Fruit fly (Drosophila melanogaster) whole organism, wandering third instar larva: Measurements from ENCODE around the gene dsx.

Experiments used
- Abd-B ChIP-seq: fragments of >200 bp; optimal IDR thresholded peaks from 2 replicates; lab custom pipeline; 2017; ENCODE audit warnings: missing biosample characterization, missing genetic modification characterization
- CG32264 ChIP-seq: fragments of 200-800 bp; sonication (Bioruptor generic); optimal IDR thresholded peaks from 2 replicates; lab custom pipeline; 2016; ENCODE audit warnings: missing biosample characterization, missing genetic modification characterization
- CrebA ChIP-seq: fragments of 200-800 bp; sonication (Bioruptor generic); optimal IDR thresholded peaks from 2 replicates; lab custom pipeline; 2016; ENCODE audit warnings: missing biosample characterization, mild to moderate bottlenecking, missing genetic modification characterization, borderline replicate concordance
- Dfd ChIP-seq: fragments of >200 bp; optimal IDR thresholded peaks from 2 replicates; lab custom pipeline; 2017; ENCODE audit warnings: missing biosample characterization, missing genetic modification characterization
- Dif ChIP-seq: fragments of 200-275, 200-300 bp; sonication (Bioruptor generic); optimal IDR thresholded peaks from 2 replicates; lab custom pipeline; 2018; ENCODE audit warnings: missing biosample characterization, missing genetic modification characterization; ENCODE audit not compliant: partially characterized antibody
- GATAd ChIP-seq: sonication (Bioruptor generic); optimal IDR thresholded peaks from 2 replicates; lab custom pipeline; 2016; ENCODE audit warnings: missing biosample characterization, missing genetic modification characterization
- HLH106 ChIP-seq: fragments of 200-800 bp; optimal IDR thresholded peaks from 3 replicates; lab custom pipeline; 2019; ENCODE audit warnings: missing biosample characterization, mild to moderate bottlenecking, missing genetic modification characterization, moderate library complexity
- Hnf4 ChIP-seq: fragments of 200-800 bp; sonication (Bioruptor generic); optimal IDR thresholded peaks from 2 replicates; lab custom pipeline; 2016; ENCODE audit warnings: missing biosample characterization, mild to moderate bottlenecking, missing genetic modification characterization
- Hr78 ChIP-seq: fragments of >200 bp; optimal IDR thresholded peaks from 2 replicates; lab custom pipeline; 2017; ENCODE audit warnings: missing biosample characterization, missing genetic modification characterization
- Hr83 ChIP-seq: fragments of 200-300 bp; sonication (Bioruptor generic); optimal IDR thresholded peaks from 2 replicates; lab custom pipeline; 2016; ENCODE audit warnings: missing biosample characterization, mild to moderate bottlenecking, missing genetic modification characterization, moderate library complexity; ENCODE audit not compliant: poor library complexity, severe bottlenecking
- Mio ChIP-seq: sonication (Bioruptor generic); optimal IDR thresholded peaks from 2 replicates; lab custom pipeline; 2016; ENCODE audit warnings: missing biosample characterization, missing genetic modification characterization
- Myc ChIP-seq: fragments of >200 bp; optimal IDR thresholded peaks from 2 replicates; lab custom pipeline; 2017
- N ChIP-seq: fragments of >200 bp; optimal IDR thresholded peaks from 2 replicates; lab custom pipeline; 2018; ENCODE audit warnings: missing biosample characterization, missing external identifiers, missing genetic modification characterization
- OdsH ChIP-seq: fragments of 200-800 bp; sonication (Bioruptor generic); optimal IDR thresholded peaks from 2 replicates; lab custom pipeline; 2016; ENCODE audit warnings: missing biosample characterization, mild to moderate bottlenecking, missing genetic modification characterization
- Rel ChIP-seq, 2 experiments: fragments of 200-800 bp; sonication (Bioruptor generic) in 1 of 2; optimal IDR thresholded peaks; 2 replicates in 1 of 2; 3 replicates in 1 of 2; lab custom pipeline; 2016 to 2019; ENCODE audit warnings: mild to moderate bottlenecking in 2 of 2, missing biosample characterization in 2 of 2, missing genetic modification characterization in 2 of 2, moderate library complexity in 1 of 2
- Sp1 ChIP-seq: fragments of 200-800 bp; sonication (Bioruptor generic); optimal IDR thresholded peaks from 3 replicates; lab custom pipeline; 2019; ENCODE audit warnings: missing biosample characterization, mild to moderate bottlenecking, missing genetic modification characterization, moderate library complexity
- Vsx2 ChIP-seq: fragments of 200-300, 225-300 bp; sonication (Bioruptor generic); optimal IDR thresholded peaks from 2 replicates; lab custom pipeline; 2018; ENCODE audit warnings: missing biosample characterization, missing genetic modification characterization; ENCODE audit not compliant: partially characterized antibody
- br ChIP-seq: fragments of 200-800 bp; sonication (Bioruptor generic); optimal IDR thresholded peaks from 2 replicates; lab custom pipeline; 2016; ENCODE audit warnings: missing biosample characterization, missing genetic modification characterization
- brk ChIP-seq: fragments of 200-800 bp; sonication (Bioruptor generic); optimal IDR thresholded peaks from 2 replicates; lab custom pipeline; 2016; ENCODE audit warnings: missing biosample characterization, mild to moderate bottlenecking, missing genetic modification characterization
- dl ChIP-seq, 2 experiments: fragments of 175-275, 200-275 bp in 1 of 2; fragments of 200-275 bp in 1 of 2; sonication (Bioruptor generic); optimal IDR thresholded peaks; lab custom pipeline; 2018; ENCODE audit warnings: mild to moderate bottlenecking in 2 of 2, missing biosample characterization in 2 of 2, missing genetic modification characterization in 2 of 2, moderate library complexity in 2 of 2; ENCODE audit not compliant: partially characterized antibody in 2 of 2, insufficient read depth in 1 of 2
- dmrt93B ChIP-seq: fragments of 200-800 bp; sonication (Bioruptor generic); optimal IDR thresholded peaks from 2 replicates; lab custom pipeline; 2018; ENCODE audit warnings: missing biosample characterization, mild to moderate bottlenecking, missing genetic modification characterization
- dsf ChIP-seq: sonication (Bioruptor generic); optimal IDR thresholded peaks from 2 replicates; lab custom pipeline; 2016; ENCODE audit warnings: missing biosample characterization, missing genetic modification characterization, borderline replicate concordance
- ey ChIP-seq: fragments of 200-800 bp; sonication (Bioruptor generic); optimal IDR thresholded peaks from 2 replicates; lab custom pipeline; 2016; ENCODE audit warnings: missing biosample characterization, missing genetic modification characterization
- foxo ChIP-seq, 2 experiments: fragments of 200-800 bp; sonication (Bioruptor generic); optimal IDR thresholded peaks; 2 replicates in 1 of 2; 3 replicates in 1 of 2; lab custom pipeline; 2016 to 2017; ENCODE audit warnings: missing biosample characterization in 2 of 2, missing genetic modification characterization in 2 of 2
- fru ChIP-seq: fragments of 200-800 bp; sonication (Bioruptor generic); optimal IDR thresholded peaks from 3 replicates; lab custom pipeline; 2016; ENCODE audit warnings: missing biosample characterization, mild to moderate bottlenecking, missing genetic modification characterization
- h ChIP-seq: fragments of 200-800 bp; sonication (Bioruptor generic); optimal IDR thresholded peaks from 3 replicates; lab custom pipeline; 2016; ENCODE audit warnings: missing biosample characterization, mild to moderate bottlenecking, missing genetic modification characterization
- lola ChIP-seq: fragments of >200 bp; optimal IDR thresholded peaks from 2 replicates; lab custom pipeline; 2017; ENCODE audit warnings: missing biosample characterization, missing genetic modification characterization
- pan ChIP-seq: fragments of >200 bp; optimal IDR thresholded peaks from 2 replicates; lab custom pipeline; 2017
- psq ChIP-seq: fragments of 200-800 bp; sonication (Bioruptor generic); optimal IDR thresholded peaks from 3 replicates; lab custom pipeline; 2017; ENCODE audit warnings: missing biosample characterization, mild to moderate bottlenecking, missing genetic modification characterization, moderate library complexity
- rgr ChIP-seq: fragments of 200-800 bp; sonication (Bioruptor generic); optimal IDR thresholded peaks from 3 replicates; lab custom pipeline; 2016; ENCODE audit warnings: missing biosample characterization, mild to moderate bottlenecking, missing genetic modification characterization
- sv ChIP-seq: fragments of 200-800 bp; sonication (Bioruptor generic); optimal IDR thresholded peaks from 3 replicates; lab custom pipeline; 2016; ENCODE audit warnings: missing biosample characterization, missing genetic modification characterization
- usp ChIP-seq: fragments of >200 bp; optimal IDR thresholded peaks from 2 replicates; lab custom pipeline; 2017; ENCODE audit warnings: missing biosample characterization, missing genetic modification characterization
- woc ChIP-seq: sonication (Bioruptor generic); optimal IDR thresholded peaks from 2 replicates; lab custom pipeline; 2016; ENCODE audit warnings: missing biosample characterization, mild to moderate bottlenecking, missing genetic modification characterization

Gene dsx

DNA sequence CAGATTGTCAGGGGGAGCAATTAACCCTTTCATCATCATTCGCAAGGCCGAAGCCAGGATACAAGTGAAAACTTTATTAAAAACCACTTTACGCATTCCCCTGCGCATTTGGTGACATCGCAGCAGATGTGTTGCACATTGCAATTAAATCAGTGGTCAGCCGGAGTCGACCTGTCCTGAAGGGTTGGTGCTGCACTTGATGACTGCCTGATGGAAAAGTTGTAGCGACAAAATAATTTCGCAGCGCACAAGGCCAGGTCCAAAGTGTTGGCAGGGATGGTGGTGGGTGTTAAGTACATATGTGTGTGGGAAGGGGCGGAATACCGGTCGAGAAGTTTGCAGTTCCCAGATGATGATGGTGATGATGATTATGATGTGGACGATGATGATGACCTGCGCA lies 5.0 kb upstream of the dsx start:
- TF ChIP-seq Rel (GFP tag; optimal IDR thresholded peaks at IDR 0.05; lab: Kevin White, UChicago) (no peak), Rel (tag; optimal IDR thresholded peaks at IDR 0.05; lab: Kevin White, UChicago) (no peak)

DNA sequence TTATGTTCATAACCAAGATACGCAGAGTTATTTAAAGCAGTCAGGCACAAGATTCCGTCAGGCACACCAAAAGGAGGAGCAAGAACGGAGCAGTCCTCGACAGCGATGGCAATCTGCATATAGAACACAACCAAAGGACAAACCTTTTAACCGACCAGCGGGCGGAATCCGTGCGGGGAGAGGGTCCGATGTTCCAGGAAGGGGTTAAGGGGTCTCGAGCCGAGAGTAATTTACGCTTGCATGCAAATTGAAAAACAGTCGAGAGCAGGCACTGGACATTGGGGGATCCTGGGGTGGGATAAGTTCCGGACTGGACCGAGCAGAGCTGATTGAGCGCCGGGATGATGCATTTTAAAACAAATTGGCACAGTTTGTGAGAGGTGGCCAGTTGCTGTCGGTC lies 3.4 kb upstream of the dsx start:
- no peak for TF ChIP-seq dsf (GFP tag; lab: Kevin White, UChicago)
- TF ChIP-seq CG32264 (GFP tag; lab: Kevin White, UChicago), result no peak
- TF ChIP-seq dmrt93B (GFP tag; lab: Kevin White, UChicago), result no peak
- no peak for TF ChIP-seq foxo (GFP tag; optimal IDR thresholded peaks at IDR 0.05; lab: Kevin White, UChicago)
- no peak for TF ChIP-seq fru
- no peak for TF ChIP-seq Dfd (GFP tag; lab: Kevin White, UChicago)
- no peak for TF ChIP-seq Mio (GFP tag; lab: Kevin White, UChicago)
- TF ChIP-seq Hnf4 (GFP tag; lab: Kevin White, UChicago), result no peak
- no peak for TF ChIP-seq Rel (GFP tag; optimal IDR thresholded peaks at IDR 0.05; lab: Kevin White, UChicago)
- TF ChIP-seq Rel (tag; optimal IDR thresholded peaks at IDR 0.05; lab: Kevin White, UChicago), result no peak
- TF ChIP-seq usp (GFP tag; lab: Kevin White, UChicago), result no peak
- no peak for TF ChIP-seq Hr78 (GFP tag; lab: Kevin White, UChicago)
- TF ChIP-seq Abd-B, result no peak

DNA sequence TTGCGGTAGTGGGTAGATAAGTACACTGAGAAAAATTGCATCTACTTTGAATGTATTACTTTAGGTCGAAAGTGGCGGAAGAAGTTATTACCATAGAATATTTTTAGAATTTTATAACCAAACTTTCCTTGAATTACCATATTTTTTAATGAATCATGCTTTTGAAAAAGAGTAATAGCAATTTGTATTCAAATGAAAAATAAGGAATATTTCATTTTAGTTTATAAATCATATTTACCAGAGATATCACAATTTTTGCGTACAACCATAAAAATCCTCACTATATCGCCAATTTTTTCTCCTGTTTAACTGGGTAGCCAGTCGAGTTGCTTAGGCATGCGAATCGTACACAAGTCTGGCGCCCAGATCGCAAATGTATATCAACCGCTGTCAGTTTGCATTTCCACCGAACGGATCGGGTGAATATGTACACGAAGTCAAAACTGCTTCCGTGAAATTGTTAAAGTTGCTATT lies 2.5 kb upstream of the dsx start:
- TF ChIP-seq Dif (GFP tag; lab: Kevin White, UChicago) (no peak), N (no peak), rgr (peak; percentile 50), dmrt93B (GFP tag; lab: Kevin White, UChicago) (peak; percentile 32), Dfd (GFP tag; lab: Kevin White, UChicago) (no peak), pan (no peak), fru (peak; percentile 62), OdsH (GFP tag; lab: Kevin White, UChicago) (peak; percentile 44), br (GFP tag; lab: Kevin White, UChicago) (peak; percentile 42), brk (GFP tag; lab: Kevin White, UChicago) (no peak), dl (GFP tag; optimal IDR thresholded peaks at IDR 0.05; lab: Kevin White, UChicago; ENCODE audit: insufficient read depth in 1 of 2, partially characterized antibody in 2 of 2) (no peak), ey (GFP tag; lab: Kevin White, UChicago) (peak; percentile 49), Hnf4 (GFP tag; lab: Kevin White, UChicago) (peak; percentile 33), h (GFP tag; lab: Kevin White, UChicago) (peak; percentile 58), psq (peak; percentile 31), HLH106 (peak; percentile 68), woc (peak; percentile 3), Sp1 (peak; percentile 58), foxo (GFP tag; optimal IDR thresholded peaks at IDR 0.05; lab: Kevin White, UChicago) (peak in 1 of 2 experiments; percentile 62)

DNA sequence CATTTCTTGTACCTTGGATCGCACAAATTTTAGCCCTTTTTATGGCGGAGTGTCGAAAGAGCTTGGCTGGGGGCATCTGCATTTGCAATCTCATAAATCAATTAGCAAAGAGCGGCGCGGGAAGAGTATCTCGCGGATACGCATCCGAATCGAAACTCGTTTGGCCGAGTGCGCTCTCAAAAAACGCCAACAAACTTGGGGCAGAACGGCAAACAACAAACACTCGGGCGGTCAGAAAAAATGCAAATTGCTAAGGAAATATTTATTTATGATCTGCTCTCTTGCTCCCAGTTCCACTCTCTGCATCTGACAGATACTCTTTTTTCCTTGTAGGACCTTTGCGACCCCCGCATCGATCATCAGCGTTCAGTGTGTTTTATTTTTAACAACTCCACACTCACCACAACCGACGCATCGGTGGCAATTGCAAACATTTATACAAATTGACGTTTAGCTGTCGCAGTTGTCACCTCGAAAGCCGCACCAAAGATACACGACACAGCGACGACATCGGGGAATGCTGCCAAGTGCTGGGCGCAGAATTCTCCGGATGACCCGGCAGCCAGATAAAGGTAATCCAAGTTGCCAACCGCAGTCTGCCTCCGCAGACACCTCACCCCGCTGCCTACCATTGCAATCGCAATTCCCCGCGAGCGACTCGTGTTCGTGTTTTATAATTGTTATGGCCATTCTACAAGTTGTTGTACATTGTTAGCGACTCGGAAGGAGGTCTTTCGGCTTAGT lies 1.9 kb upstream of the dsx start:
- no peak for TF ChIP-seq CrebA (GFP tag; lab: Kevin White, UChicago)
- peak in 1 of 2 experiments; percentile 25 for TF ChIP-seq dl (GFP tag; optimal IDR thresholded peaks at IDR 0.05; lab: Kevin White, UChicago; ENCODE audit: insufficient read depth in 1 of 2, partially characterized antibody in 2 of 2)
- peak; percentile 0 for TF ChIP-seq Vsx2 (GFP tag; lab: Kevin White, UChicago)
- no peak for TF ChIP-seq Rel (GFP tag; optimal IDR thresholded peaks at IDR 0.05; lab: Kevin White, UChicago)
- TF ChIP-seq Rel (tag; optimal IDR thresholded peaks at IDR 0.05; lab: Kevin White, UChicago), result peak; percentile 1

DNA sequence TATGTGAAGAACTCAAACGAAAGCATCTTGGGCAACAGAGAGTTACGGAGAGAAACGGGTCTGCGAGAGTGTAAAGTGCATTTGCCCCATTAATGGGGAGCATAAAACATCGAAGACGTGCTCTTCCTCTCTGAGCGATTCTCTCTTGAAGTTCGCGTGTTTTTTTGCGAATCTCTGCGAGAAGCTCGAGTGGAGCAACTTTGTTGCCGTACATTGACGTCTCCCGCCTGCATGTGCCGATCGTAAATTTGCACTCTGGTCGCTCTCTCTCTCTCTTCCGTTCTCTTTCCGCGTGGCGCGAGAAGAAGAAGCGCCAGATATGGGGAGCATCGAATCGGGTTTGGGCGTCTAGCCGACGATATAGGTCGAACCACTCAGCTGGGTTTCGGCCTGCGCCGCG lies 593 bp upstream of the dsx start:
- TF ChIP-seq h (GFP tag; lab: Kevin White, UChicago) (peak; percentile 5), Hnf4 (GFP tag; lab: Kevin White, UChicago) (no peak), lola (GFP tag; lab: Kevin White, UChicago) (no peak), Vsx2 (GFP tag; lab: Kevin White, UChicago) (peak; percentile 52), Myc (lab: Kevin White, UChicago) (no peak), Sp1 (no peak), Hr78 (GFP tag; lab: Kevin White, UChicago) (no peak), Abd-B (no peak), sv (GFP tag; lab: Kevin White, UChicago) (no peak), CrebA (GFP tag; lab: Kevin White, UChicago) (peak; percentile 87), Dif (GFP tag; lab: Kevin White, UChicago) (peak; percentile 93), Rel (GFP tag; optimal IDR thresholded peaks at IDR 0.05; lab: Kevin White, UChicago) (peak; percentile 82), Rel (tag; optimal IDR thresholded peaks at IDR 0.05; lab: Kevin White, UChicago) (no peak), GATAd (GFP tag; lab: Kevin White, UChicago) (no peak), CG32264 (GFP tag; lab: Kevin White, UChicago) (no peak), foxo (GFP tag; optimal IDR thresholded peaks at IDR 0.05; lab: Kevin White, UChicago) (peak in 1 of 2 experiments; percentile 27), dl (GFP tag; optimal IDR thresholded peaks at IDR 0.05; lab: Kevin White, UChicago; ENCODE audit: insufficient read depth in 1 of 2, partially characterized antibody in 2 of 2) (peak; percentile 87 to 93), woc (peak; percentile 34), N (no peak), fru (no peak), OdsH (GFP tag; lab: Kevin White, UChicago) (no peak), rgr (no peak), Hr83 (GFP tag; lab: Kevin White, UChicago) (peak; percentile 16)
